4 fruit fly cellular contexts compared by ENCODE assay signal in genomic region chr3R:22205523-22205922, dm6.
TF ChIP-seq lines count a peak whose summit lies in the region.

No protein-coding gene starts in this region.

- no peak for TF ChIP-seq CTCF in whole organism, embryonic (GFP tag; optimal IDR thresholded peaks at IDR 0.05; lab: Kevin White, UChicago)

TF ChIP-seq in whole organism, embryonic, 481 proteins besides CTCF, POLR2A, EP300 and RAD21 (continues in another document):
- TF ChIP-seq CG34224 (GFP tag; IDR thresholded peaks at IDR 0.05; lab: Robert Waterston, UW; ENCODE audit: partially characterized antibody) = no peak
- TF ChIP-seq CG12942 (GFP tag; optimal IDR thresholded peaks at IDR 0.05; lab: Kevin White, UChicago) = no peak
- TF ChIP-seq mld (GFP tag; IDR thresholded peaks at IDR 0.05; lab: Robert Waterston, UW; ENCODE audit: partially characterized antibody) = no peak
- no peak for TF ChIP-seq chm (GFP tag; IDR thresholded peaks at IDR 0.05; lab: Robert Waterston, UW)
- TF ChIP-seq Atf6 (GFP tag; IDR thresholded peaks at IDR 0.05; lab: Robert Waterston, UW) = no peak
- no peak for TF ChIP-seq CG18764 (GFP tag; optimal IDR thresholded peaks at IDR 0.05; lab: Kevin White, UChicago)
- TF ChIP-seq CG1832 (GFP tag; optimal IDR thresholded peaks at IDR 0.05; lab: Kevin White, UChicago) = no peak
- no peak for TF ChIP-seq Ravus (GFP tag; IDR thresholded peaks at IDR 0.05; lab: Robert Waterston, UW)
- no peak for TF ChIP-seq Mad (GFP tag; optimal IDR thresholded peaks at IDR 0.05; lab: Kevin White, UChicago)
- TF ChIP-seq gem (tag; optimal IDR thresholded peaks at IDR 0.05; lab: Kevin White, UChicago) = peak; percentile 19
- no peak for TF ChIP-seq eyg (GFP tag; optimal IDR thresholded peaks at IDR 0.05; lab: Kevin White, UChicago)
- TF ChIP-seq CG6854 (GFP tag; optimal IDR thresholded peaks at IDR 0.05; lab: Kevin White, UChicago) = no peak
- no peak for TF ChIP-seq HLH54F (GFP tag; optimal IDR thresholded peaks at IDR 0.05; lab: Kevin White, UChicago)
- TF ChIP-seq grau (tag; optimal IDR thresholded peaks at IDR 0.05; lab: Kevin White, UChicago) = no peak
- TF ChIP-seq HLHmδ (GFP tag; optimal IDR thresholded peaks at IDR 0.05; lab: Kevin White, UChicago) = no peak
- no peak for TF ChIP-seq CG10321 (GFP tag; IDR thresholded peaks at IDR 0.05; lab: Robert Waterston, UW)
- no peak for TF ChIP-seq her (GFP tag; optimal IDR thresholded peaks at IDR 0.05; lab: Kevin White, UChicago)
- no peak for TF ChIP-seq CG14050 (GFP tag; IDR thresholded peaks at IDR 0.05; lab: Robert Waterston, UW)
- peak; percentile 19 for TF ChIP-seq Blimp-1 (GFP tag; optimal IDR thresholded peaks at IDR 0.05; lab: Kevin White, UChicago)
- no peak for TF ChIP-seq nau (GFP tag; optimal IDR thresholded peaks at IDR 0.05; lab: Kevin White, UChicago)
- TF ChIP-seq twi (tag; optimal IDR thresholded peaks at IDR 0.05; lab: Kevin White, UChicago) = no peak
- no peak for TF ChIP-seq CG13287 (GFP tag; IDR thresholded peaks at IDR 0.05; lab: Robert Waterston, UW; ENCODE audit: partially characterized antibody)
- 0 out of 3 replicates have a peak, but pooled peaks have one; percentile 19 for TF ChIP-seq CG17361 (GFP tag; IDR thresholded peaks at IDR 0.05; lab: Robert Waterston, UW)

TF ChIP-seq in whole organism, prepupa, 60 proteins besides CTCF, POLR2A, EP300 and RAD21 (continues in another document):
- TF ChIP-seq vri (GFP tag; optimal IDR thresholded peaks at IDR 0.05; lab: Kevin White, UChicago) = peak; percentile 44
- no peak for TF ChIP-seq Hr4 (GFP tag; optimal IDR thresholded peaks at IDR 0.05; lab: Kevin White, UChicago)
- peak; percentile 61 for TF ChIP-seq CG15336 (GFP tag; IDR thresholded peaks at IDR 0.05; lab: Robert Waterston, UW)
- TF ChIP-seq CG7368 (GFP tag; optimal IDR thresholded peaks at IDR 0.05; lab: Kevin White, UChicago) = no peak
- TF ChIP-seq esn (GFP tag; optimal IDR thresholded peaks at IDR 0.05; lab: Kevin White, UChicago) = peak; percentile 67
- TF ChIP-seq net (GFP tag; optimal IDR thresholded peaks at IDR 0.05; lab: Kevin White, UChicago) = peak; percentile 21
- TF ChIP-seq CG8319 (GFP tag; optimal IDR thresholded peaks at IDR 0.05; lab: Kevin White, UChicago) = no peak
- TF ChIP-seq Gug (GFP tag; IDR thresholded peaks at IDR 0.05; lab: Robert Waterston, UW) = no peak
- peak; percentile 27 for TF ChIP-seq CG32006 (GFP tag; optimal IDR thresholded peaks at IDR 0.05; lab: Kevin White, UChicago)
- peak; percentile 25 for TF ChIP-seq CG6808 (GFP tag; optimal IDR thresholded peaks at IDR 0.05; lab: Kevin White, UChicago)
- no peak for TF ChIP-seq fd85E (GFP tag; optimal IDR thresholded peaks at IDR 0.05; lab: Kevin White, UChicago)
- peak; percentile 26; the same call in 1 of the 3 replicates for TF ChIP-seq eg (GFP tag; IDR thresholded peaks at IDR 0.05; lab: Robert Waterston, UW)
- TF ChIP-seq CG6854 (GFP tag; optimal IDR thresholded peaks at IDR 0.05; lab: Kevin White, UChicago) = no peak
- TF ChIP-seq Met (GFP tag; optimal IDR thresholded peaks at IDR 0.05; lab: Kevin White, UChicago) = peak; percentile 66
- TF ChIP-seq Smox (GFP tag; optimal IDR thresholded peaks at IDR 0.05; lab: Kevin White, UChicago) = peak; percentile 59
- TF ChIP-seq Sox14 (GFP tag; optimal IDR thresholded peaks at IDR 0.05; lab: Kevin White, UChicago) = peak; percentile 46
- TF ChIP-seq CG6792 (GFP tag; optimal IDR thresholded peaks at IDR 0.05; lab: Kevin White, UChicago) = peak; percentile 13
- TF ChIP-seq svp (GFP tag; lab: Kevin White, UChicago) = peak; percentile 78
- TF ChIP-seq CG16779 (tag; optimal IDR thresholded peaks at IDR 0.05; lab: Kevin White, UChicago) = no peak
- no peak for TF ChIP-seq dac (GFP tag; optimal IDR thresholded peaks at IDR 0.05; lab: Kevin White, UChicago)
- peak; percentile 21 for TF ChIP-seq dsx (GFP tag; optimal IDR thresholded peaks at IDR 0.05; lab: Kevin White, UChicago; ENCODE audit: poor library complexity, severe bottlenecking)
- peak; percentile 32 for TF ChIP-seq achi (GFP tag; optimal IDR thresholded peaks at IDR 0.05; lab: Kevin White, UChicago)
- peak; percentile 32 for TF ChIP-seq Ets96B (tag; optimal IDR thresholded peaks at IDR 0.05; lab: Kevin White, UChicago)
- peak; percentile 31 for TF ChIP-seq CG3032 (tag; optimal IDR thresholded peaks at IDR 0.05; lab: Kevin White, UChicago)

TF ChIP-seq in whole organism, pupa, 21 proteins besides CTCF, POLR2A, EP300 and RAD21:
- TF ChIP-seq CG4496 (GFP tag; IDR thresholded peaks at IDR 0.05; lab: Robert Waterston, UW) (0 out of 3 replicates have a peak, but pooled peaks have one; percentile 14), CG17806 (tag; optimal IDR thresholded peaks at IDR 0.05; lab: Kevin White, UChicago) (peak; percentile 40), Ets98B (GFP tag; IDR thresholded peaks at IDR 0.05; lab: Robert Waterston, UW) (no peak), Pif1B (GFP tag; optimal IDR thresholded peaks at IDR 0.05; lab: Kevin White, UChicago) (peak; percentile 22), CG32121 (GFP tag; IDR thresholded peaks at IDR 0.05; lab: Robert Waterston, UW) (no peak), CG14655 (GFP tag; optimal IDR thresholded peaks at IDR 0.05; lab: Kevin White, UChicago) (peak; percentile 50), Pif1A (GFP tag; optimal IDR thresholded peaks at IDR 0.05; lab: Kevin White, UChicago) (peak; percentile 25), CG12605 (GFP tag; IDR thresholded peaks at IDR 0.05; lab: Robert Waterston, UW) (no peak), fd96Ca (GFP tag; IDR thresholded peaks at IDR 0.05; lab: Robert Waterston, UW) (no peak), EcR (GFP tag; optimal IDR thresholded peaks at IDR 0.05; lab: Kevin White, UChicago) (no peak), CG8301 (tag; optimal IDR thresholded peaks at IDR 0.05; lab: Kevin White, UChicago) (peak; percentile 23), CG15710 (tag; optimal IDR thresholded peaks at IDR 0.05; lab: Kevin White, UChicago) (peak; percentile 7), CG9948 (tag; optimal IDR thresholded peaks at IDR 0.05; lab: Kevin White, UChicago) (peak; percentile 27), Snoo (tag; optimal IDR thresholded peaks at IDR 0.05; lab: Kevin White, UChicago) (peak; percentile 3), CG8159 (tag; optimal IDR thresholded peaks at IDR 0.05; lab: Kevin White, UChicago) (peak; percentile 38), CG34367 (tag; optimal IDR thresholded peaks at IDR 0.05; lab: Kevin White, UChicago) (no peak)

TF ChIP-seq in whole organism, wandering third instar larva, 38 proteins besides CTCF, POLR2A, EP300 and RAD21 (continues in another document):
- TF ChIP-seq Hnf4 (GFP tag; optimal IDR thresholded peaks at IDR 0.05; lab: Kevin White, UChicago) (no peak), lola (GFP tag; optimal IDR thresholded peaks at IDR 0.05; lab: Kevin White, UChicago) (no peak), woc (GFP tag; optimal IDR thresholded peaks at IDR 0.05; lab: Kevin White, UChicago) (peak; percentile 51), usp (GFP tag; optimal IDR thresholded peaks at IDR 0.05; lab: Kevin White, UChicago) (no peak), CG32264 (GFP tag; optimal IDR thresholded peaks at IDR 0.05; lab: Kevin White, UChicago) (no peak), Vsx2 (GFP tag; optimal IDR thresholded peaks at IDR 0.05; lab: Kevin White, UChicago; ENCODE audit: partially characterized antibody) (no peak), fru (GFP tag; optimal IDR thresholded peaks at IDR 0.05; lab: Kevin White, UChicago) (peak; percentile 47), sage (GFP tag; optimal IDR thresholded peaks at IDR 0.05; lab: Kevin White, UChicago) (no peak), dsf (GFP tag; optimal IDR thresholded peaks at IDR 0.05; lab: Kevin White, UChicago; ENCODE audit: borderline replicate concordance) (no peak), Jra (GFP tag; optimal IDR thresholded peaks at IDR 0.05; lab: Kevin White, UChicago) (no peak), CG9705 (GFP tag; optimal IDR thresholded peaks at IDR 0.05; lab: Kevin White, UChicago) (no peak), Sp1 (GFP tag; optimal IDR thresholded peaks at IDR 0.05; lab: Kevin White, UChicago) (peak; percentile 33), Abd-B (GFP tag; optimal IDR thresholded peaks at IDR 0.05; lab: Kevin White, UChicago) (no peak), Dfd (GFP tag; optimal IDR thresholded peaks at IDR 0.05; lab: Kevin White, UChicago) (no peak), sv (GFP tag; optimal IDR thresholded peaks at IDR 0.05; lab: Kevin White, UChicago) (no peak), Mio (GFP tag; optimal IDR thresholded peaks at IDR 0.05; lab: Kevin White, UChicago) (no peak), jim (GFP tag; optimal IDR thresholded peaks at IDR 0.05; lab: Kevin White, UChicago) (no peak), pan (optimal IDR thresholded peaks at IDR 0.05; lab: Kevin White, UChicago) (no peak), Hr78 (GFP tag; optimal IDR thresholded peaks at IDR 0.05; lab: Kevin White, UChicago) (no peak), rgr (GFP tag; optimal IDR thresholded peaks at IDR 0.05; lab: Kevin White, UChicago) (peak; percentile 28), GATAd (GFP tag; optimal IDR thresholded peaks at IDR 0.05; lab: Kevin White, UChicago) (no peak), dl (GFP tag; optimal IDR thresholded peaks at IDR 0.05; lab: Kevin White, UChicago; ENCODE audit: insufficient read depth in 1 of 2, partially characterized antibody in 2 of 2) (no peak), HLH106 (tag; optimal IDR thresholded peaks at IDR 0.05; lab: Kevin White, UChicago) (peak; percentile 40), N (GFP tag; optimal IDR thresholded peaks at IDR 0.05; lab: Kevin White, UChicago) (no peak), Hr83 (GFP tag; optimal IDR thresholded peaks at IDR 0.05; lab: Kevin White, UChicago; ENCODE audit: poor library complexity, severe bottlenecking) (no peak), foxo (GFP tag; optimal IDR thresholded peaks at IDR 0.05; lab: Kevin White, UChicago) (peak in 1 of 2 experiments; percentile 56), brk (GFP tag; optimal IDR thresholded peaks at IDR 0.05; lab: Kevin White, UChicago) (no peak), tai (GFP tag; optimal IDR thresholded peaks at IDR 0.05; lab: Kevin White, UChicago) (no peak), CrebA (GFP tag; optimal IDR thresholded peaks at IDR 0.05; lab: Kevin White, UChicago; ENCODE audit: borderline replicate concordance) (no peak), Myc (optimal IDR thresholded peaks at IDR 0.05; lab: Kevin White, UChicago) (no peak), h (GFP tag; optimal IDR thresholded peaks at IDR 0.05; lab: Kevin White, UChicago) (peak; percentile 64), br (GFP tag; optimal IDR thresholded peaks at IDR 0.05; lab: Kevin White, UChicago) (peak; percentile 28), dmrt93B (GFP tag; optimal IDR thresholded peaks at IDR 0.05; lab: Kevin White, UChicago) (no peak), ey (GFP tag; optimal IDR thresholded peaks at IDR 0.05; lab: Kevin White, UChicago) (peak; percentile 61), OdsH (GFP tag; optimal IDR thresholded peaks at IDR 0.05; lab: Kevin White, UChicago) (peak; percentile 57), psq (GFP tag; optimal IDR thresholded peaks at IDR 0.05; lab: Kevin White, UChicago) (peak; percentile 43)

Comparison
In these comparisons a context has a peak if more than half of its experiments do, and no peak if none do; other contexts are left out.
1. Of the 7 proteins assayed by ChIP-seq in both whole organism, embryonic and whole organism, prepupa: peak only in whole organism, embryonic: Blimp-1; only in whole organism, prepupa: Hr39 and Sox102F; in both: none; in neither: 4.